Worm (Caenorhabditis elegans): ENCODE measurements around the gene F55B11.4.
A peak's percentile ranks its signal among the peaks of the same experiment; 100 is the strongest.

The F55B11.4 gene

ce11 chrIV:14413386-14413785 is 17.3 kb downstream of the F55B11.4 start:
- TF ChIP-seq nhr-120 (GFP tag; IDR thresholded peaks at IDR 0.05): no peak
- no peak for TF ChIP-seq ekl-4 (GFP tag; IDR thresholded peaks at IDR 0.05)
- no peak for TF ChIP-seq gei-17 (GFP tag; optimal IDR thresholded peaks at IDR 0.05)
- no peak for TF ChIP-seq nfyb-1 (GFP tag; IDR thresholded peaks at IDR 0.05)
- no peak for TF ChIP-seq xnd-1 (tag; optimal IDR thresholded peaks at IDR 0.05)
- TF ChIP-seq aptf-2 (GFP tag; conservative IDR thresholded peaks at IDR 0.05): no peak
- TF ChIP-seq let-607 (tag; optimal IDR thresholded peaks at IDR 0.05): peak in 1 of 2 experiments; percentile 50
- no peak for TF ChIP-seq pha-4 (tag; optimal IDR thresholded peaks at IDR 0.05)
- TF ChIP-seq fkh-3 (tag; optimal IDR thresholded peaks at IDR 0.05): no peak
- TF ChIP-seq K12H6.12 (tag; optimal IDR thresholded peaks at IDR 0.05): no peak
- TF ChIP-seq dpl-1 (GFP tag; optimal IDR thresholded peaks at IDR 0.05): no peak
- no peak for TF ChIP-seq atf-7 (tag; optimal IDR thresholded peaks at IDR 0.05)
- no peak for TF ChIP-seq bed-1 (GFP tag; IDR thresholded peaks at IDR 0.05)
- TF ChIP-seq ztf-26 (tag; optimal IDR thresholded peaks at IDR 0.05): no peak
- TF ChIP-seq B0336.3 (GFP tag; IDR thresholded peaks at IDR 0.05): no peak
- TF ChIP-seq unc-62 (GFP tag; optimal IDR thresholded peaks at IDR 0.05): peak; percentile 48
- peak; percentile 68 for TF ChIP-seq nhr-80 (tag; optimal IDR thresholded peaks at IDR 0.05)
- TF ChIP-seq nhr-27 (tag; optimal IDR thresholded peaks at IDR 0.05): no peak

ce11 chrIV:14412655-14413054 is 18.1 kb downstream of the F55B11.4 start, which contains the start of gene xdh-1:
TSS of gene xdh-1 (minus strand) at chrIV:14412894.
- TF ChIP-seq ZK185.1 (tag; optimal IDR thresholded peaks at IDR 0.05; ENCODE audit: poor library complexity, severe bottlenecking) (no peak), snpc-4 (GFP tag; optimal IDR thresholded peaks at IDR 0.05) (no peak), snpc-4 (tag; optimal IDR thresholded peaks at IDR 0.05) (peak in 1 of 4 experiments; percentile 18), ceh-100 (GFP tag; IDR thresholded peaks at IDR 0.05) (no peak), aptf-3 (GFP tag; IDR thresholded peaks at IDR 0.05) (no peak), repo-1 (tag; optimal IDR thresholded peaks at IDR 0.05) (no peak), F49E8.2 (tag; optimal IDR thresholded peaks at IDR 0.05; ENCODE audit: insufficient read depth) (no peak), mes-4 (tag; optimal IDR thresholded peaks at IDR 0.05) (no peak)

- TF ChIP-seq attf-6 (GFP tag; IDR thresholded peaks at IDR 0.05) (peak; percentile 71; the same call in 1 of the 2 replicates), B0336.3 (GFP tag; IDR thresholded peaks at IDR 0.05) (no peak)
These were observed 22.2 kb downstream of the F55B11.4 start for ce11 chrIV:14408569-14408968.

- no peak for TF ChIP-seq unc-130 (GFP tag; optimal IDR thresholded peaks at IDR 0.05)
- no peak for TF ChIP-seq ceh-91 (GFP tag; IDR thresholded peaks at IDR 0.05)
These were observed 35.2 kb downstream of the F55B11.4 start for ce11 chrIV:14395531-14395930.

ce11 chrIV:14394812-14395211 is 35.9 kb downstream of the F55B11.4 start:
- TF ChIP-seq Y53F4B.3 (GFP tag; IDR thresholded peaks at IDR 0.05): no peak
- TF ChIP-seq tlf-1 (GFP tag; optimal IDR thresholded peaks at IDR 0.05): no peak
- TF ChIP-seq attf-6 (GFP tag; IDR thresholded peaks at IDR 0.05): peak; percentile 68; the same call in 1 of the 2 replicates

- TF ChIP-seq F37B4.10 (GFP tag; IDR thresholded peaks at IDR 0.05) (no peak), nfya-1 (tag; optimal IDR thresholded peaks at IDR 0.05; ENCODE audit: borderline replicate concordance, insufficient read depth) (no peak), ceh-40 (GFP tag; IDR thresholded peaks at IDR 0.05) (no peak), mcd-1 (GFP tag; IDR thresholded peaks at IDR 0.05) (no peak), lin-35 (GFP tag; optimal IDR thresholded peaks at IDR 0.05) (no peak), ztf-22 (GFP tag; optimal IDR thresholded peaks at IDR 0.05) (no peak), lir-1 (GFP tag; conservative IDR thresholded peaks at IDR 0.05) (no peak), F55B11.4 (tag; optimal IDR thresholded peaks at IDR 0.05; ENCODE audit: borderline replicate concordance, insufficient read depth) (no peak), hrde-1 (tag; optimal IDR thresholded peaks at IDR 0.05; ENCODE audit: borderline replicate concordance) (no peak), Y53F4B.3 (GFP tag; IDR thresholded peaks at IDR 0.05) (no peak)
These were observed 36.9 kb downstream of the F55B11.4 start, which contains the start of gene clc-8 for ce11 chrIV:14393838-14394237. TSS of gene clc-8 (plus strand) at chrIV:14394138.

Data from whole organism, young adult.